Fruit fly (Drosophila melanogaster): ENCODE results near the gene CG5592.

DNA sequence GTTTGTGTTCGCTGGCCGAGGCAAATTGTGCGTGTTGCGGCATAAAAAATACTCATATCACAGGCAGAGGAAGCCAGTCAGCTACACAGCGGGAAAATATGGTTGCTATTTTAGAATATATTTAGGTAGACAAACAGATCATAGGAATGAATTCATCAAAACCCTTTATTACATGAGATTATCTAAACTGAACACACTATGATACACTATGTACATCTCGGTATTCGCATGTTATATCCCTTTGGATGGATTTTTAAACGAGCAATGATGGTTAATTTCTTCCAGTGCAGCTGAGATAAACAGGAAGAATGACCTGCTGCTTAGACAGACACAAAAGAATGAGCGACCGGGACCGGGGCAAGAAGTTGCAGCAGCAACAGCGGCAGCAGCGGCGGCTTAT is 40.5 kb upstream of the CG5592 start:
- TF ChIP-seq CG8478 (optimal IDR thresholded peaks at IDR 0.05): no peak
- TF ChIP-seq CTCF (optimal IDR thresholded peaks at IDR 0.05): no peak

Data from S2 (cell line).